Fruit fly (Drosophila melanogaster) whole organism, embryonic: Measurements from ENCODE around the gene ph-p.

Source experiments
- Abd-B ChIP-seq: fragments of 200-800 bp; sonication (Bioruptor generic); optimal IDR thresholded peaks from 2 replicates; lab custom pipeline; 2018; ENCODE audit warnings: missing biosample characterization, mild to moderate bottlenecking, missing genetic modification characterization, moderate library complexity
- Antp ChIP-seq: fragments of 200-800 bp; sonication (Bioruptor generic); optimal IDR thresholded peaks from 3 replicates; lab custom pipeline; 2016; ENCODE audit warnings: missing biosample characterization, missing genetic modification characterization
- BEAF-32 ChIP-seq: fragments of 200-800 bp; sonication (Bioruptor generic); optimal IDR thresholded peaks from 3 replicates; lab custom pipeline; 2017; ENCODE audit warnings: missing biosample characterization, missing genetic modification characterization, mild to moderate bottlenecking, moderate library complexity, missing genetic modification reagents
- Blimp-1 ChIP-seq: fragments of 200-800 bp; sonication (Bioruptor generic); optimal IDR thresholded peaks from 3 replicates; lab custom pipeline; 2018; ENCODE audit warnings: missing biosample characterization, missing genetic modification characterization, mild to moderate bottlenecking, moderate library complexity, missing genetic modification reagents
- BtbVII ChIP-seq: fragments of 200-800 bp; sonication (Bioruptor generic); optimal IDR thresholded peaks from 3 replicates; lab custom pipeline; 2017; ENCODE audit warnings: missing biosample characterization, mild to moderate bottlenecking, missing genetic modification characterization
- CG10431 ChIP-seq: fragments of 200-800 bp; sonication (Bioruptor generic); optimal IDR thresholded peaks from 3 replicates; lab custom pipeline; 2018; ENCODE audit warnings: missing biosample characterization, mild to moderate bottlenecking, missing genetic modification characterization
- CG12155 ChIP-seq: fragments of 200-800 bp; sonication (Bioruptor generic); optimal IDR thresholded peaks from 3 replicates; lab custom pipeline; 2016; ENCODE audit warnings: missing biosample characterization, missing genetic modification characterization
- CG12942 ChIP-seq: fragments of 200-800 bp; sonication (Bioruptor generic); optimal IDR thresholded peaks from 3 replicates; lab custom pipeline; 2016; ENCODE audit warnings: missing biosample characterization, missing genetic modification characterization
- CG13287 ChIP-seq: fragments of 200-800 bp; sonication (Bioruptor generic); IDR thresholded peaks from 2 replicates; pipeline ENCODE4 v1.3.6; 2022; ENCODE audit warnings: missing biosample characterization, missing genetic modification characterization; ENCODE audit not compliant: partially characterized antibody
- CG13296 ChIP-seq: fragments of 200-800 bp; sonication (Bioruptor generic); optimal IDR thresholded peaks from 3 replicates; lab custom pipeline; 2018; ENCODE audit warnings: missing biosample characterization, mild to moderate bottlenecking, missing genetic modification characterization
- CG14667 ChIP-seq: fragments of 200-800 bp; sonication (Bioruptor generic); IDR thresholded peaks from 2 replicates; pipeline ENCODE4 v1.3.6; 2022; ENCODE audit warnings: missing biosample characterization, missing genetic modification characterization
- CG30403 ChIP-seq: fragments of 200-800 bp; sonication (Bioruptor generic); optimal IDR thresholded peaks from 3 replicates; lab custom pipeline; 2016; ENCODE audit warnings: missing biosample characterization, missing genetic modification characterization
- CG33557 ChIP-seq: fragments of 200-800 bp; sonication (Bioruptor generic); optimal IDR thresholded peaks from 2 replicates; lab custom pipeline; 2019; ENCODE audit warnings: missing biosample characterization, mild to moderate bottlenecking, missing genetic modification characterization, moderate library complexity
- CG6272 ChIP-seq: fragments of 200-800 bp; sonication (Bioruptor generic); IDR thresholded peaks from 2 replicates; pipeline ENCODE4 v1.3.6; 2022; ENCODE audit warnings: missing biosample characterization, missing genetic modification characterization
- CG6689 ChIP-seq: fragments of 200-800 bp; sonication (Bioruptor generic); IDR thresholded peaks from 2 replicates; pipeline ENCODE4 v1.3.6; 2022; ENCODE audit warnings: missing biosample characterization, missing genetic modification characterization
- CG7372 ChIP-seq: fragments of 200-800 bp; sonication (Bioruptor generic); IDR thresholded peaks from 2 replicates; pipeline ENCODE4 v1.3.6; 2022; ENCODE audit warnings: missing biosample characterization, missing genetic modification characterization
- CG7745 ChIP-seq: fragments of 200-800 bp; sonication (Bioruptor generic); optimal IDR thresholded peaks from 2 replicates; lab custom pipeline; 2018; ENCODE audit warnings: missing biosample characterization, mild to moderate bottlenecking, missing genetic modification characterization, moderate library complexity
- CG7928 ChIP-seq: fragments of 200-800 bp; sonication (Bioruptor generic); optimal IDR thresholded peaks from 2 replicates; lab custom pipeline; 2017; ENCODE audit warnings: missing biosample characterization, mild to moderate bottlenecking, missing genetic modification characterization
- CoRest ChIP-seq: fragments of 200-800 bp; sonication (Bioruptor generic); optimal IDR thresholded peaks from 3 replicates; lab custom pipeline; 2018; ENCODE audit warnings: missing biosample characterization, mild to moderate bottlenecking, missing genetic modification characterization, moderate library complexity
- D ChIP-seq, 2 experiments: fragments of 200-800 bp in 1 of 2; fragments of >200 bp in 1 of 2; sonication (Bioruptor generic) in 1 of 2; optimal IDR thresholded peaks; 2 replicates in 1 of 2; 3 replicates in 1 of 2; lab custom pipeline; 2017; ENCODE audit warnings: mild to moderate bottlenecking in 1 of 2, missing biosample characterization in 1 of 2, missing genetic modification characterization in 1 of 2, missing genetic modification reagents in 1 of 2
- Deaf1 ChIP-seq: fragments of 200-800 bp; optimal IDR thresholded peaks from 3 replicates; lab custom pipeline; 2019; ENCODE audit warnings: missing biosample characterization, mild to moderate bottlenecking, missing genetic modification characterization, moderate library complexity
- Dfd ChIP-seq, 2 experiments: fragments of >200 bp; optimal IDR thresholded peaks; 2 replicates each; lab custom pipeline; 2017; ENCODE audit warnings: missing biosample characterization in 2 of 2, missing genetic modification characterization in 2 of 2
- Drgx ChIP-seq: fragments of 200-800 bp; sonication (Bioruptor generic); IDR thresholded peaks from 2 replicates; pipeline ENCODE4 v1.3.6; 2022; ENCODE audit warnings: missing biosample characterization, missing genetic modification characterization
- H15 ChIP-seq: fragments of 200-800 bp; sonication (Bioruptor generic); IDR thresholded peaks from 3 replicates; pipeline ENCODE4 v1.3.6; 2022; ENCODE audit warnings: missing biosample characterization, missing genetic modification characterization
- Hmr ChIP-seq: fragments of 200-800 bp; sonication (Bioruptor generic); optimal IDR thresholded peaks from 3 replicates; lab custom pipeline; 2017; ENCODE audit warnings: mild to moderate bottlenecking, missing biosample characterization, missing genetic modification reagents, missing genetic modification characterization
- Lhr ChIP-seq: fragments of 200-800 bp; sonication (Bioruptor generic); optimal IDR thresholded peaks from 3 replicates; lab custom pipeline; 2017; ENCODE audit warnings: mild to moderate bottlenecking, missing biosample characterization, missing genetic modification reagents, missing genetic modification characterization
- Lim3 ChIP-seq: fragments of 200-800 bp; sonication (Bioruptor generic); IDR thresholded peaks from 2 replicates; pipeline ENCODE4 v1.3.6; 2022; ENCODE audit warnings: missing biosample characterization, missing genetic modification characterization
- NfI ChIP-seq: fragments of 200-800 bp; sonication (Bioruptor generic); optimal IDR thresholded peaks from 3 replicates; lab custom pipeline; 2018; ENCODE audit warnings: missing biosample characterization, mild to moderate bottlenecking, missing genetic modification characterization, moderate library complexity
- Sry-δ ChIP-seq: fragments of 200-800 bp; sonication (Bioruptor generic); optimal IDR thresholded peaks from 2 replicates; lab custom pipeline; 2016; ENCODE audit warnings: missing biosample characterization, missing genetic modification characterization
- ato ChIP-seq: fragments of 200-800 bp; sonication (Bioruptor generic); IDR thresholded peaks from 2 replicates; pipeline ENCODE4 v1.3.6; 2022; ENCODE audit warnings: missing biosample characterization, missing genetic modification characterization; ENCODE audit not compliant: partially characterized antibody
- chif ChIP-seq, 2 experiments: fragments of 200-800 bp; sonication (Bioruptor generic); optimal IDR thresholded peaks; 3 replicates each; lab custom pipeline; 2016; ENCODE audit warnings: missing biosample characterization in 2 of 2, missing genetic modification characterization in 2 of 2
- chn ChIP-seq: fragments of 200-800 bp; sonication (Bioruptor generic); optimal IDR thresholded peaks from 2 replicates; lab custom pipeline; 2016; ENCODE audit warnings: missing biosample characterization, missing genetic modification characterization
- ci ChIP-seq: fragments of 200-800 bp; sonication (Bioruptor generic); IDR thresholded peaks from 3 replicates; pipeline ENCODE4 v1.3.6; 2022; ENCODE audit warnings: missing biosample characterization, missing genetic modification characterization
- cwo ChIP-seq: fragments of 200-800 bp; sonication (Bioruptor generic); optimal IDR thresholded peaks from 3 replicates; lab custom pipeline; 2017; ENCODE audit warnings: missing biosample characterization, missing genetic modification characterization, mild to moderate bottlenecking, moderate library complexity, missing genetic modification reagents
- dan ChIP-seq: fragments of 200-800 bp; sonication (Bioruptor generic); IDR thresholded peaks from 2 replicates; pipeline ENCODE4 v1.3.6; 2022; ENCODE audit warnings: missing biosample characterization, missing genetic modification characterization
- danr ChIP-seq: fragments of 200-800 bp; sonication (Bioruptor generic); IDR thresholded peaks from 2 replicates; pipeline ENCODE4 v1.3.6; 2022; ENCODE audit warnings: missing biosample characterization, missing genetic modification characterization
- ems ChIP-seq: fragments of 200-800 bp; sonication (Bioruptor generic); optimal IDR thresholded peaks from 3 replicates; lab custom pipeline; 2016; ENCODE audit warnings: missing biosample characterization, missing genetic modification characterization
- ewg ChIP-seq: fragments of 200-800 bp; sonication (Bioruptor generic); optimal IDR thresholded peaks from 3 replicates; lab custom pipeline; 2017; ENCODE audit warnings: mild to moderate bottlenecking, missing biosample characterization, missing genetic modification reagents, missing genetic modification characterization
- fd96Cb ChIP-seq: fragments of 200-800 bp; sonication (Bioruptor generic); optimal IDR thresholded peaks from 2 replicates; lab custom pipeline; 2018; ENCODE audit warnings: missing biosample characterization, mild to moderate bottlenecking, missing genetic modification characterization, moderate library complexity
- fu2 ChIP-seq: fragments of 200-800 bp; sonication (Bioruptor generic); optimal IDR thresholded peaks from 2 replicates; lab custom pipeline; 2016; ENCODE audit warnings: missing biosample characterization, missing genetic modification characterization
- her ChIP-seq: fragments of 200-800 bp; sonication (Bioruptor generic); optimal IDR thresholded peaks from 2 replicates; lab custom pipeline; 2016; ENCODE audit warnings: missing biosample characterization, missing genetic modification characterization
- kni ChIP-seq: fragments of 200-800 bp; sonication (Bioruptor generic); optimal IDR thresholded peaks from 3 replicates; lab custom pipeline; 2017; ENCODE audit warnings: mild to moderate bottlenecking, missing biosample characterization, missing genetic modification reagents, missing genetic modification characterization
- lov ChIP-seq, 2 experiments: fragments of 200-800 bp in 1 of 2; fragments of >200 bp in 1 of 2; sonication (Bioruptor generic) in 1 of 2; IDR thresholded peaks in 1 of 2; optimal IDR thresholded peaks in 1 of 2; 2 replicates in 1 of 2; 3 replicates in 1 of 2; pipeline versions ENCODE4 v1.3.6 to Lab custom; 2017 to 2022; ENCODE audit warnings: missing biosample characterization in 1 of 2, missing genetic modification characterization in 1 of 2
- mirr ChIP-seq: fragments of 200-800 bp; sonication (Bioruptor generic); optimal IDR thresholded peaks from 3 replicates; lab custom pipeline; 2018; ENCODE audit warnings: missing biosample characterization, mild to moderate bottlenecking, missing genetic modification characterization
- psq ChIP-seq: fragments of 200-800 bp; sonication (Bioruptor generic); optimal IDR thresholded peaks from 2 replicates; lab custom pipeline; 2017; ENCODE audit warnings: missing biosample characterization, missing genetic modification characterization
- run ChIP-seq: fragments of 200-800 bp; sonication (Bioruptor generic); optimal IDR thresholded peaks from 3 replicates; lab custom pipeline; 2018; ENCODE audit warnings: missing biosample characterization, mild to moderate bottlenecking, missing genetic modification characterization
- sr ChIP-seq: fragments of 200-800 bp; sonication (Bioruptor generic); IDR thresholded peaks from 3 replicates; pipeline ENCODE4 v1.3.6; 2022; ENCODE audit warnings: missing biosample characterization, missing genetic modification characterization
- tll ChIP-seq, 2 experiments: fragments of 200-800 bp in 1 of 2; fragments of >200 bp in 1 of 2; sonication (Bioruptor generic) in 1 of 2; optimal IDR thresholded peaks; 2 replicates each; lab custom pipeline; 2017 to 2019; ENCODE audit warnings: missing biosample characterization in 2 of 2, missing genetic modification characterization in 2 of 2, mild to moderate bottlenecking in 1 of 2, moderate library complexity in 1 of 2
- tx ChIP-seq: fragments of 200-800 bp; sonication (Bioruptor generic); optimal IDR thresholded peaks from 2 replicates; lab custom pipeline; 2016; ENCODE audit warnings: missing biosample characterization, missing genetic modification characterization

The ph-p gene

DNA sequence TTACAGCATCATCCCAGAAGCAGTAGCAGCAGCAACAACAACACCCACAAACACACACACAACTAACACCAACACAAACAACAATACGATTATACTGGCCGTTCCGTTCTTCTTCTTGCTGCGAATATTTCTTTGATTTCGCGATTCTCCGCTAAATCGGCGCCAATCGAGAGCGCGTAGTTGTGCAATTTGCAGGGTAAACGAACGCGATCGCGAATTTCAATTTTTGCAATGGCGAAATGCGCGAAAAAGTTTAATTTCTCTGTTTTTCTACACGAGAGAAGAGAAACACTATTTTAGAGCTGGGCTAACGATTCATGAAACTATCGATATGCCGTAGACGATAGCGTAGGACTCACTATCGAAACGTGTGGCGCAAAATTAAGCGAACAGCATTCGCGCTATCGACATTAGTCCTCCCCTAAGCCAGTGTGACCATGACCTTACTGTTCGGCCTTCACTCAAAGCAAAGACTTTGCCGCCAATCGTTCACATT, 20.5 kb upstream of the ph-p start, which contains the start of gene wapl (continued):
- no peak for TF ChIP-seq sr (GFP tag; lab: Robert Waterston, UW)
- no peak for TF ChIP-seq CG10431 (GFP tag; lab: Kevin White, UChicago)
- no peak for TF ChIP-seq CG6689 (GFP tag; lab: Robert Waterston, UW)
- TF ChIP-seq Abd-B (GFP tag; lab: Kevin White, UChicago), result no peak
- no peak for TF ChIP-seq H15 (GFP tag; lab: Robert Waterston, UW)
- TF ChIP-seq CG7372 (GFP tag; lab: Robert Waterston, UW), result no peak
- no peak for TF ChIP-seq CG12942 (GFP tag; lab: Kevin White, UChicago)
- TF ChIP-seq tll (GFP tag; optimal IDR thresholded peaks at IDR 0.05; lab: Kevin White, UChicago), result no peak
- TF ChIP-seq Sry-δ, result peak; percentile 99
- peak; percentile 64 for TF ChIP-seq her (GFP tag; lab: Kevin White, UChicago)
- TF ChIP-seq Drgx (GFP tag; lab: Robert Waterston, UW), result no peak
- peak; percentile 5 for TF ChIP-seq chn (GFP tag; lab: Kevin White, UChicago)
- TF ChIP-seq ewg, result no peak
- no peak for TF ChIP-seq CG7928
- TF ChIP-seq Hmr (GFP tag; lab: Kevin White, UChicago), result peak; percentile 53
- TF ChIP-seq dan (GFP tag; lab: Robert Waterston, UW), result no peak
- peak; percentile 26 for TF ChIP-seq fu2 (GFP tag; lab: Kevin White, UChicago)
- no peak for TF ChIP-seq BtbVII (GFP tag; lab: Kevin White, UChicago)
- no peak for TF ChIP-seq CG33557 (GFP tag; lab: Kevin White, UChicago)
- TF ChIP-seq CG13287, result peak; percentile 96
- peak; percentile 97 for TF ChIP-seq BEAF-32
- TF ChIP-seq NfI (GFP tag; lab: Kevin White, UChicago), result no peak
- peak; percentile 93 for TF ChIP-seq ato
- TF ChIP-seq cwo, result no peak
- TF ChIP-seq Dfd (GFP tag; optimal IDR thresholded peaks at IDR 0.05; lab: Kevin White, UChicago), result no peak
- peak; percentile 33; the same call in 1 of the 2 replicates for TF ChIP-seq CG6272 (GFP tag; lab: Robert Waterston, UW)
- TF ChIP-seq mirr (GFP tag; lab: Kevin White, UChicago), result no peak
- peak; percentile 67 for TF ChIP-seq Lhr (GFP tag; lab: Kevin White, UChicago)
- TF ChIP-seq tx (GFP tag; lab: Kevin White, UChicago), result no peak
- TF ChIP-seq psq (GFP tag; lab: Kevin White, UChicago), result no peak
- TF ChIP-seq danr (GFP tag; lab: Robert Waterston, UW), result no peak
- peak; percentile 6 for TF ChIP-seq Blimp-1
- TF ChIP-seq kni, result no peak
- peak; percentile 12 for TF ChIP-seq CG12155 (GFP tag; lab: Kevin White, UChicago)
- peak; percentile 13 for TF ChIP-seq CG30403 (GFP tag; lab: Kevin White, UChicago)
- no peak for TF ChIP-seq run
- TF ChIP-seq CG13296 (GFP tag; lab: Kevin White, UChicago), result no peak
- no peak for TF ChIP-seq fd96Cb
- TF ChIP-seq Lim3 (GFP tag; lab: Robert Waterston, UW), result no peak
- peak; percentile 9 for TF ChIP-seq ems
- TF ChIP-seq chif (GFP tag; optimal IDR thresholded peaks at IDR 0.05; lab: Kevin White, UChicago), result peak in 1 of 2 experiments; percentile 17
- peak; percentile 48 for TF ChIP-seq Antp (GFP tag; lab: Kevin White, UChicago)
- TF ChIP-seq Deaf1 (tag; lab: Kevin White, UChicago), result peak; percentile 10
- TF ChIP-seq ci, result peak; percentile 44; the same call in 1 of the 3 replicates
- TF ChIP-seq CoRest (tag; lab: Kevin White, UChicago), result peak; percentile 6
- peak; percentile 57 for TF ChIP-seq D (optimal IDR thresholded peaks at IDR 0.05; lab: Kevin White, UChicago)
- no peak for TF ChIP-seq D (GFP tag; optimal IDR thresholded peaks at IDR 0.05; lab: Kevin White, UChicago)
- TF ChIP-seq lov (optimal IDR thresholded peaks at IDR 0.05; lab: Kevin White, UChicago), result no peak
- no peak for TF ChIP-seq lov (GFP tag; IDR thresholded peaks at IDR 0.05; lab: Robert Waterston, UW)
- no peak for TF ChIP-seq CG14667 (GFP tag; lab: Robert Waterston, UW)
- TF ChIP-seq CG7745, result no peak
